Worm (Caenorhabditis elegans): ENCODE data around the gene sri-70.
"Not testable (repeated sequence)": the region's sequence is repeated elsewhere in the genome, so short reads cannot be mapped to it uniquely, and the experiment has no call there.

The sri-70 gene

DNA sequence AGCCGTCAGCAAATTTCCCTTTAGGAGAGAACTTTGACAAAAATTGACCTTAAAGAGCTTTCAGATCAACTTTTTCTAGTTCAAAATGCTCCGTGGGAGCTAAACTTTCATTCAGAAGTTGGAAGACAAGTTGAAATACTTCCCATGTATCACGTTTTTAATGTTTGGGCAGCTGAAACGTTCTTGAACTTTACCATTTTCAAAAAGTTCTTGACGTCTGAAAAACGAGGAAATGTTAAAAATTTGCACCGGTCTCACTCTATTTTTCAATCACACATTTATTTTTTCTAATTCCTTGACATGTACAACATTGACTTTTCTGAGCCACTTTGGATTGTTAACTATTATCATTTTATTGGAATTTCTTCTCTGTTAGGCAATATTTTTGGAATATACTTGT is at the start of gene sri-70:
Gene sri-70 (plus strand): TSS at position 301 of the 400 bp plus-strand sequence.
- no peak for TF ChIP-seq klf-2 (GFP tag; conservative IDR thresholded peaks at IDR 0.05)

DNA sequence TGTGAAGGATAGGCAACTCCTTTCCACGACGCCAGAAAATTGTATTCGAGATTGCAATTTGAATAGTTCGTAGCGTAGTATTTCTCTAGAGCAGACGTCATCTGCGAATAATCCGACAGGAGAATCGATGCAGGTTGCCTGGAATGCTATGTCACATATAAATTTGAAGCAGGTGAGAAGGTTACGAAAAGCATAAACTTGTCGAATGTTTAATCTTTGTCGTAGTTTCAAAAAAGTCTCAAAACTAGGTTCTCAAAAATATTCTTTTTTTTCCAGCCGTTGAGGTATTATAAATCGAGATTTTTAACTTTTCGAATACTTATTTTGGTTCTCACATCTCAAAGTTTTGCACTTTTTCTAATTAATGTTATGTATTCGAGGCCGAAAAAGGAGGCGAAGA is 47.8 kb upstream of the sri-70 start, which contains the start of gene srh-116:
Gene srh-116 (minus strand): TSS at position 101 of the 400 bp plus-strand sequence.
- not testable (repeated sequence) for TF ChIP-seq ztf-23 (GFP tag; IDR thresholded peaks at IDR 0.05); med-1 (GFP tag; optimal IDR thresholded peaks at IDR 0.05; ENCODE audit: insufficient read depth); klf-2 (GFP tag; conservative IDR thresholded peaks at IDR 0.05)

ce11 chrV:17255454-17255853 is 47.4 kb upstream of the sri-70 start, which contains the start of gene srh-115:
Gene srh-115 (plus strand): TSS chrV:17255754.
- TF ChIP-seq ref-1 (GFP tag; conservative IDR thresholded peaks at IDR 0.05), result no peak
- no peak for TF ChIP-seq ztf-29 (GFP tag; IDR thresholded peaks at IDR 0.05)
- TF ChIP-seq ztf-23 (GFP tag; IDR thresholded peaks at IDR 0.05), result no peak
- no peak for TF ChIP-seq klf-2 (GFP tag; conservative IDR thresholded peaks at IDR 0.05)
- no peak for TF ChIP-seq cog-1 (tag; optimal IDR thresholded peaks at IDR 0.05)
- no peak for TF ChIP-seq T22C8.4 (GFP tag; IDR thresholded peaks at IDR 0.05)
- no peak for TF ChIP-seq tab-1 (GFP tag; IDR thresholded peaks at IDR 0.05)
- TF ChIP-seq flt-1 (GFP tag; IDR thresholded peaks at IDR 0.05), result no peak
- TF ChIP-seq med-1 (GFP tag; optimal IDR thresholded peaks at IDR 0.05; ENCODE audit: insufficient read depth), result no peak

DNA sequence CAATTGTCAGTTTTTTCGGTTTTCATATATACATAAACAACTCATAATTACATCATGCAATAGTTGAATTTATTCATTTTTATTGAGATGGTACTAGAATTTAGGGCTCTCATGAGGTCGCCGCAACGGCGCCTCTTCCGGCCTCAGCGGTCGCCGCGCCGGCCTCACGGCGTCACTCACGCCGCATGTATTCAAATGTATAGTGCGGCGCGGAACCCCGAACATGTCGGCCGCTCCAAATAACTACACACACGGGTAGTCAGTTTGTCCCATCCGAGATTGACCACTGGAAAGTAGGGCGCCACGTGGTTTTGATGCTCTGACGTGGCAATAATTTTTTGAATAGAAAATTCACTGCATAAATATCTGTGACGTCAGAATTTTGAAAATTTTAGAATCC is 45.2 kb upstream of the sri-70 start:
- TF ChIP-seq cog-1 (tag; optimal IDR thresholded peaks at IDR 0.05), result no peak
- TF ChIP-seq T22C8.4 (GFP tag; IDR thresholded peaks at IDR 0.05), result no peak
- no peak for TF ChIP-seq med-1 (GFP tag; optimal IDR thresholded peaks at IDR 0.05; ENCODE audit: insufficient read depth)
- no peak for TF ChIP-seq ztf-23 (GFP tag; IDR thresholded peaks at IDR 0.05)
- no peak for TF ChIP-seq ref-1 (GFP tag; conservative IDR thresholded peaks at IDR 0.05)
- no peak for TF ChIP-seq klf-2 (GFP tag; conservative IDR thresholded peaks at IDR 0.05)
- no peak for TF ChIP-seq tab-1 (GFP tag; IDR thresholded peaks at IDR 0.05)
- no peak for TF ChIP-seq ztf-29 (GFP tag; IDR thresholded peaks at IDR 0.05)
- no peak for TF ChIP-seq flt-1 (GFP tag; IDR thresholded peaks at IDR 0.05)

DNA sequence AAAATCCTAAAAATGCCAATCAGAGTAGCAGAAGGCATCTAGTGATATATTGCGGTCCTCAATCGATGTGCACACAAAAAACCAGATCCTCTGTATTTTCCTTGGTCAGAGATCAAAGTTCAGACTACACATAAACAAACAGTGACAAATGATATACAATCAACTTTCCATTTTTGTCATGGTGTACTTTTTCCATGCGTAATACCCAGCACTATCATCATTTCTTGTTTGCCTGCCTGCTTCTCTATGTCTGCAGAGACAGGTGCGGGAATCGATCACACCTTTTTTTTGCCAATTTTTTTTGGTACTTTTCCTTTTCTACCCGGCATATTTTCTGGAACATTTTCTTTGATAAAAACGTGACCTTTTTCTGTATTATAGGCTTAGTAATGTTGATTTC is 44.6 kb upstream of the sri-70 start:
- TF ChIP-seq ref-1 (GFP tag; conservative IDR thresholded peaks at IDR 0.05), result no peak
- no peak for TF ChIP-seq tab-1 (GFP tag; IDR thresholded peaks at IDR 0.05)
- TF ChIP-seq ztf-23 (GFP tag; IDR thresholded peaks at IDR 0.05), result no peak
- TF ChIP-seq flt-1 (GFP tag; IDR thresholded peaks at IDR 0.05), result no peak
- TF ChIP-seq klf-2 (GFP tag; conservative IDR thresholded peaks at IDR 0.05), result no peak

DNA sequence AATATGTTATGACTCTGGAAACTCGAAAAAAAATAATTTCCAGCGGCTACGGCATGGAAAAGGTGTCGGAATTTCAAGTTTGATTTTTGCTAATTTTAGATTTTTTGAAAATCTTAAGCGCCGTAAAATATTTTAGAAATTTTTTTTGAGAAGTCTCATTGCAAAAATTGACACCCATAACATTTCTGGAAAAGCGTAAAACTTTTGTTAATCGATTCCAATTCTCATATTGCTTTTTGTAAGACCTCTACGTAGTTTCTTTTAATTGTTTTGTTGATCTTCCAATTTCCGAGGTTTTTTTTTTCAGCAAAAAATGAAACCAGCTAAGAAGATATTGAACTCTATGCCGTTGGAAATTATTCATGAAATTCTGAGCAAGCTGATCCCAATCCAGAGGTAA is 44.0 kb upstream of the sri-70 start, which contains the start of gene fbxa-85:
Gene fbxa-85 (plus strand): TSS at position 301 of the 400 bp plus-strand sequence.
- no peak for TF ChIP-seq med-1 (GFP tag; optimal IDR thresholded peaks at IDR 0.05; ENCODE audit: insufficient read depth)
- TF ChIP-seq cog-1 (tag; optimal IDR thresholded peaks at IDR 0.05), result no peak
- TF ChIP-seq klf-2 (GFP tag; conservative IDR thresholded peaks at IDR 0.05), result no peak
- TF ChIP-seq ztf-23 (GFP tag; IDR thresholded peaks at IDR 0.05), result no peak
- TF ChIP-seq ztf-29 (GFP tag; IDR thresholded peaks at IDR 0.05), result no peak

DNA sequence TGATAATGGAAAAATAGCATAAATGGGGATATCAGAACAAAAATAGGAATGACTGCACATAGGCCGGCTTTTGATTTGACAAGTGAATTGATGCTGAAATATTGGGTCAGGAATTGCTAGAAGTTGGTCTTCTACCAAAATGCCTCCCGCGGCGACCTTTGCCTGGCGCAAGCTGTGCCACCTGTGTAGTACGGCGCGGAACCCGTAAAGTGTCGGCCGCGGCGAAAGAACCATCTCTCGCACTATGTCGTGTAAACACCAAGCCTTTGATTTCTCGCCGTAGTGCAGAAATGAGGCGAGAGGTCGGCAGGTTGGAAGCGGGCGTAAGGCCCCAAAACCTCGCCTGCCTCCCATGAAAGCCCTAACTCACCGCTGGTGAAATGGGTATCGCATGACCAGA is 41.5 kb upstream of the sri-70 start:
- TF ChIP-seq T22C8.4 (GFP tag; IDR thresholded peaks at IDR 0.05) (no peak), tab-1 (GFP tag; IDR thresholded peaks at IDR 0.05) (no peak), ref-1 (GFP tag; conservative IDR thresholded peaks at IDR 0.05) (no peak), ztf-23 (GFP tag; IDR thresholded peaks at IDR 0.05) (no peak), ztf-29 (GFP tag; IDR thresholded peaks at IDR 0.05) (no peak), klf-2 (GFP tag; conservative IDR thresholded peaks at IDR 0.05) (no peak), med-1 (GFP tag; optimal IDR thresholded peaks at IDR 0.05; ENCODE audit: insufficient read depth) (no peak), flt-1 (GFP tag; IDR thresholded peaks at IDR 0.05) (no peak), cog-1 (tag; optimal IDR thresholded peaks at IDR 0.05) (no peak)

- TF ChIP-seq flt-1 (GFP tag; IDR thresholded peaks at IDR 0.05); ztf-29 (GFP tag; IDR thresholded peaks at IDR 0.05); klf-2 (GFP tag; conservative IDR thresholded peaks at IDR 0.05): not testable (repeated sequence)
Measured at ce11 chrV:17264855-17265254, 38.0 kb upstream of the sri-70 start, which contains the start of gene K10G4.3. Gene K10G4.3 (minus strand): TSS chrV:17264955.

- no peak for TF ChIP-seq flt-1 (GFP tag; IDR thresholded peaks at IDR 0.05)
Measured at ce11 chrV:17272112-17272511, 30.7 kb upstream of the sri-70 start.

DNA sequence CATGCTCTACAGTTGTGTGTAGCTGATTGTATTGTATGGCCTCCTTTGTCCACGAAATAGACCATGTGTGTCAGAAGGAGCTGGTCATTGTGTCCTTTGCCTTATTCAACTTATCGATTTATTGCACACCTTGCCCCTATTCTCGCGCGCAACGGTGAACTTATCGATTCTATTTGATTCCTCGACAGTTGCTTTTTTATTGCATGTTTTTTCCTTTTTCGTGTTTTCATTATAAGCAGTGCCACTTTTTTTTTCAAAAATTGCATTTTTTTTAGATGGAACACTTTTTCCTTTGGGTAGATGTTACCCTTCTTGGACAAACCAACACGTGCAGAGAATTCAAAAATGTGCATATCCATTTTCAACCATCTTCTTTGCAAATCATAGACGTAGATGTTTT is 29.6 kb upstream of the sri-70 start, which contains the start of gene K10G4.10:
Gene K10G4.10 (plus strand): TSS at position 301 of the 400 bp plus-strand sequence.
- TF ChIP-seq klf-2 (GFP tag; conservative IDR thresholded peaks at IDR 0.05), result no peak
- no peak for TF ChIP-seq cog-1 (tag; optimal IDR thresholded peaks at IDR 0.05)
- TF ChIP-seq ztf-29 (GFP tag; IDR thresholded peaks at IDR 0.05), result no peak
- no peak for TF ChIP-seq flt-1 (GFP tag; IDR thresholded peaks at IDR 0.05)
- TF ChIP-seq tab-1 (GFP tag; IDR thresholded peaks at IDR 0.05), result no peak
- TF ChIP-seq ref-1 (GFP tag; conservative IDR thresholded peaks at IDR 0.05), result no peak
- TF ChIP-seq med-1 (GFP tag; optimal IDR thresholded peaks at IDR 0.05; ENCODE audit: insufficient read depth), result no peak
- no peak for TF ChIP-seq ztf-23 (GFP tag; IDR thresholded peaks at IDR 0.05)
- no peak for TF ChIP-seq T22C8.4 (GFP tag; IDR thresholded peaks at IDR 0.05)

ce11 chrV:17284159-17284558 is 18.7 kb upstream of the sri-70 start:
- TF ChIP-seq ref-1 (GFP tag; conservative IDR thresholded peaks at IDR 0.05) (no peak), flt-1 (GFP tag; IDR thresholded peaks at IDR 0.05) (no peak), ztf-23 (GFP tag; IDR thresholded peaks at IDR 0.05) (no peak), cog-1 (tag; optimal IDR thresholded peaks at IDR 0.05) (no peak), ztf-29 (GFP tag; IDR thresholded peaks at IDR 0.05) (no peak), T22C8.4 (GFP tag; IDR thresholded peaks at IDR 0.05) (no peak), med-1 (GFP tag; optimal IDR thresholded peaks at IDR 0.05; ENCODE audit: insufficient read depth) (no peak), klf-2 (GFP tag; conservative IDR thresholded peaks at IDR 0.05) (no peak), tab-1 (GFP tag; IDR thresholded peaks at IDR 0.05) (no peak)
